Fruit fly (Drosophila melanogaster) whole organism, pupa: ENCODE measurements around the gene CG12035.

ENCODE experiments used
- CG13204 ChIP-seq: fragments of 200-800 bp; sonication (Bioruptor generic); optimal IDR thresholded peaks from 2 replicates; lab custom pipeline; 2018; ENCODE audit warnings: missing biosample characterization, mild to moderate bottlenecking, missing genetic modification characterization, moderate library complexity
- CG34367 ChIP-seq: fragments of 200-800 bp; sonication (Bioruptor generic); optimal IDR thresholded peaks from 2 replicates; lab custom pipeline; 2018; ENCODE audit warnings: missing biosample characterization, mild to moderate bottlenecking, missing genetic modification characterization
- CG4496 ChIP-seq: fragments of 200-800 bp; sonication (Bioruptor generic); IDR thresholded peaks from 3 replicates; pipeline ENCODE4 v1.3.6; 2022; ENCODE audit warnings: missing biosample characterization, missing genetic modification characterization
- EcR ChIP-seq: fragments of 200-800 bp; sonication (Bioruptor generic); optimal IDR thresholded peaks from 3 replicates; lab custom pipeline; 2019; ENCODE audit warnings: missing biosample characterization, missing genetic modification characterization, mild to moderate bottlenecking, moderate library complexity, missing genetic modification reagents

dm6 chr3L:1729380-1730159 is 5.4 kb downstream of the CG12035 start:
- TF ChIP-seq CG4496 (GFP tag; lab: Robert Waterston, UW): no peak
- TF ChIP-seq EcR (GFP tag; lab: Kevin White, UChicago): no peak
- no peak for TF ChIP-seq CG34367 (tag; lab: Kevin White, UChicago)
- no peak for TF ChIP-seq CG13204 (GFP tag; lab: Kevin White, UChicago)
